Worm (Caenorhabditis elegans) whole organism, young adult: ENCODE data around the gene mfsd-8.

Experiments used
- ZK185.1 ChIP-seq: sonication (generic microtip); optimal IDR thresholded peaks from 2 replicates; lab custom pipeline; 2016; ENCODE audit warnings: mild to moderate bottlenecking, missing genetic modification characterization, missing compliant biosample characterization; ENCODE audit not compliant: poor library complexity, severe bottlenecking
- ceh-79 ChIP-seq: sonication (generic microtip); optimal IDR thresholded peaks from 2 replicates; lab custom pipeline; 2017; ENCODE audit warnings: mild to moderate bottlenecking, missing genetic modification characterization, missing compliant biosample characterization
- ekl-4 ChIP-seq: fragments of 200-800 bp; sonication (Bioruptor generic); IDR thresholded peaks from 2 replicates; pipeline ENCODE4 v1.3.6; 2022; ENCODE audit warnings: missing genetic modification reagents, missing genetic modification characterization, missing compliant biosample characterization
- fkh-3 ChIP-seq: sonication (generic microtip); optimal IDR thresholded peaks from 2 replicates; lab custom pipeline; 2016; ENCODE audit warnings: mild to moderate bottlenecking, missing genetic modification characterization, missing compliant biosample characterization
- him-1 ChIP-seq: sonication (generic microtip); optimal IDR thresholded peaks from 2 replicates; lab custom pipeline; 2016; ENCODE audit warnings: missing genotype, missing genetic modification reagents, missing genetic modification characterization, missing compliant biosample characterization
- lin-26 ChIP-seq: fragments of 200-800 bp; sonication (Bioruptor generic); IDR thresholded peaks from 2 replicates; pipeline ENCODE4 v1.3.6; 2022; ENCODE audit warnings: missing genetic modification reagents, missing genetic modification characterization, missing compliant biosample characterization
- mcd-1 ChIP-seq: fragments of 200-800 bp; sonication (Bioruptor generic); IDR thresholded peaks from 2 replicates; pipeline ENCODE4 v1.3.6; 2022; ENCODE audit warnings: missing genetic modification reagents, missing genetic modification characterization, missing compliant biosample characterization
- mxl-1 ChIP-seq: sonication (generic microtip); optimal IDR thresholded peaks from 2 replicates; lab custom pipeline; 2016; ENCODE audit warnings: missing genetic modification characterization, missing compliant biosample characterization
- nhr-120 ChIP-seq: fragments of 200-800 bp; sonication (Bioruptor generic); IDR thresholded peaks from 2 replicates; pipeline ENCODE4 v1.3.6; 2022; ENCODE audit warnings: missing genetic modification characterization, missing compliant biosample characterization
- snpc-4 ChIP-seq, 5 experiments: fragments of 150-350 bp in 1 of 5; sonication (generic microtip) in 4 of 5; optimal IDR thresholded peaks; 2 replicates each; lab custom pipeline; 2014 to 2018; ENCODE audit warnings: missing genetic modification characterization in 5 of 5, missing biosample characterization in 3 of 5, antibody characterized with exemption in 2 of 5, mild to moderate bottlenecking in 2 of 5, missing compliant biosample characterization in 2 of 5, missing genotype in 2 of 5, moderate library complexity in 2 of 5, missing genetic modification reagents in 1 of 5
- zfh-2 ChIP-seq: fragments of 200-800 bp; sonication (Bioruptor generic); conservative IDR thresholded peaks from 2 replicates; pipeline ENCODE4 v1.3.6; 2022; ENCODE audit warnings: missing genetic modification reagents, missing genetic modification characterization, missing compliant biosample characterization
- zim-3 ChIP-seq: sonication (generic microtip); optimal IDR thresholded peaks from 2 replicates; lab custom pipeline; 2017; ENCODE audit warnings: mild to moderate bottlenecking, missing genetic modification characterization, moderate library complexity, missing compliant biosample characterization

mfsd-8 gene

ce11 chrIII:3339317-3340016 is 57.4 kb downstream of the mfsd-8 start (continued):
- TF ChIP-seq zim-3 (tag; lab: Kevin White, UChicago) (no peak), ceh-79 (tag; lab: Kevin White, UChicago) (no peak), ekl-4 (GFP tag; lab: Robert Waterston, UW) (no peak), mcd-1 (GFP tag; lab: Robert Waterston, UW) (0 out of 2 replicates have a peak, but pooled peaks have one; percentile 10), zfh-2 (GFP tag; lab: Robert Waterston, UW) (0 out of 2 replicates have a peak, but pooled peaks have one; percentile 22), mxl-1 (no peak), ZK185.1 (tag; lab: Kevin White, UChicago) (no peak), nhr-120 (no peak), snpc-4 (GFP tag; optimal IDR thresholded peaks at IDR 0.05; lab: Kevin White, UChicago) (no peak), snpc-4 (tag; optimal IDR thresholded peaks at IDR 0.05; lab: Kevin White, UChicago) (no peak), him-1 (peak; percentile 21), fkh-3 (no peak), lin-26 (GFP tag; lab: Robert Waterston, UW) (0 out of 2 replicates have a peak, but pooled peaks have one; percentile 58)
